Fruit fly (Drosophila melanogaster) whole organism, prepupa: ENCODE measurements around the gene CG42238.

ENCODE experiments used
- CG11762 ChIP-seq: fragments of 200-800 bp; sonication (Bioruptor generic); optimal IDR thresholded peaks from 3 replicates; lab custom pipeline; 2016; ENCODE audit warnings: missing biosample characterization, missing genetic modification characterization; ENCODE audit not compliant: insufficient read depth
- CG16779 ChIP-seq: fragments of 200-800 bp; sonication (Bioruptor generic); optimal IDR thresholded peaks from 3 replicates; lab custom pipeline; 2017; ENCODE audit warnings: missing biosample characterization, mild to moderate bottlenecking, missing genetic modification characterization
- CG6808 ChIP-seq: fragments of 200-800 bp; sonication (Bioruptor generic); optimal IDR thresholded peaks from 3 replicates; lab custom pipeline; 2017; ENCODE audit warnings: missing biosample characterization, missing genetic modification characterization, mild to moderate bottlenecking, moderate library complexity, missing genetic modification reagents
- CG6854 ChIP-seq: fragments of 200-800 bp; sonication (Bioruptor generic); optimal IDR thresholded peaks from 2 replicates; lab custom pipeline; 2017; ENCODE audit warnings: missing biosample characterization, mild to moderate bottlenecking, missing genetic modification characterization
- achi ChIP-seq: fragments of 200-800 bp; sonication (Bioruptor generic); optimal IDR thresholded peaks from 3 replicates; lab custom pipeline; 2016; ENCODE audit warnings: missing biosample characterization, missing genetic modification characterization
- pdm3 ChIP-seq: fragments of 200-800 bp; sonication (Bioruptor generic); optimal IDR thresholded peaks from 3 replicates; lab custom pipeline; 2016; ENCODE audit warnings: missing biosample characterization, missing genetic modification characterization

DNA sequence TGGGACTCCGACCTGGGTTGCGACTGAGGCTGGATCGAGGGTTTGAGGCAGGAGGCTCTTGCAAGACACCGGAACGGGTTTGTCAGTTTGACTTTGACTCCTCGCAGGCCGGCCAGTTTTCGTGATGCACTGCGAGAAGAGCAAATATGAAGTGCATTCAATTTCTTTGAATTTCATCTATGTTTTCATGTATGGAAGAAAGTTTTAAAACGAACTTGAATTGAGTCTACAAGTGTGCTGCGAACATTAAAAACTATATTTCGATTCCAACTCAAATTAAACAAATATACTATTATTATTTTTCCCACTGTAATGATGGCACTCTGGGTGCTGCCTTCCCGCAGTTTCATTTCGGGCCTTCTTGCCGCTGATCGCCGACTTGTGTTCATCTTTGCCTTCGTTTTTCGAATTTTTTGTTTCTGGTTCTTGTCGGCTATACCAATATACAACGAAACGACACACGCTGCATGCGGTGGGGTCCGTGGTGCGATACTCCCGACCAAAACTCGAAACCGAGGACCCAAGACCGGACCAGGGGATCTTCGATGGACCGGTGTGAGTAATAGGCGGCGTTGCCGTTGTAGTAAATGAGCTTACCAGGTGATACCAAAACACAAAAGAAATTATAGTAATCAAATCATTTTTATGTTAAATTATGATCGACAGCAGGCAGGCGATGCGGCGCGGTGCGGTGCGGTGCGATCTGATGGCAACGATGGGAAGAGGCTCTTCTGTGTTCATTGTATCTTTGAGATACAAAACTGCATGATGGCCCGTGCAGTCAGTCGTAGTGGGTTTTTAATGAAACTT, 42.4 kb downstream of the CG42238 start:
- TF ChIP-seq CG11762 (GFP tag; lab: Kevin White, UChicago): peak; percentile 98
- peak; percentile 98 for TF ChIP-seq achi
- TF ChIP-seq CG6808: peak; percentile 99
- peak; percentile 98 for TF ChIP-seq pdm3
- TF ChIP-seq CG6854: peak; percentile 96
- TF ChIP-seq CG16779 (tag; lab: Kevin White, UChicago): peak; percentile 95
